Fruit fly (Drosophila melanogaster): ENCODE measurements around the gene sens.

sens gene

dm6 chr3L:13356084-13356693, 44.7 kb downstream of the sens start, which contains the start of gene Nplp2 (continued):
- TF ChIP-seq ro (GFP tag; IDR thresholded peaks at IDR 0.05), result 0 out of 2 replicates have a peak, but pooled peaks have one; percentile 30
- TF ChIP-seq row (GFP tag; IDR thresholded peaks at IDR 0.05), result peak; percentile 83
- peak; percentile 39 for TF ChIP-seq HHEX (GFP tag; optimal IDR thresholded peaks at IDR 0.05)
- peak; percentile 53 for TF ChIP-seq dmrt99B (tag; optimal IDR thresholded peaks at IDR 0.05)
- no peak for TF ChIP-seq pan (optimal IDR thresholded peaks at IDR 0.05)
- peak in 1 of 2 experiments; percentile 40 for TF ChIP-seq pan (GFP tag; optimal IDR thresholded peaks at IDR 0.05 in 1 of 2, IDR thresholded peaks at IDR 0.05 in 1 of 2)
- no peak for TF ChIP-seq CG7786 (GFP tag; optimal IDR thresholded peaks at IDR 0.05)
- TF ChIP-seq CG34376 (GFP tag; optimal IDR thresholded peaks at IDR 0.05), result peak; percentile 46
- no peak for TF ChIP-seq ftz-f1 (GFP tag; optimal IDR thresholded peaks at IDR 0.05)
- TF ChIP-seq sd (tag; optimal IDR thresholded peaks at IDR 0.05), result peak; percentile 57
- peak; percentile 24 for TF ChIP-seq CG12219 (GFP tag; optimal IDR thresholded peaks at IDR 0.05)
- TF ChIP-seq CG3281 (GFP tag; optimal IDR thresholded peaks at IDR 0.05), result peak; percentile 42
- TF ChIP-seq CG17328 (GFP tag; IDR thresholded peaks at IDR 0.05), result peak; percentile 33; the same call in 1 of the 2 replicates
- TF ChIP-seq CG31224 (GFP tag; IDR thresholded peaks at IDR 0.05), result peak; percentile 31; the same call in 1 of the 2 replicates
- TF ChIP-seq E2f1 (GFP tag; IDR thresholded peaks at IDR 0.05), result peak; percentile 39
- peak; percentile 19 for TF ChIP-seq schlank (tag; optimal IDR thresholded peaks at IDR 0.05)
- peak; percentile 73 for TF ChIP-seq H2.0 (GFP tag; IDR thresholded peaks at IDR 0.05)
- peak; percentile 60 for TF ChIP-seq CG18619 (GFP tag; optimal IDR thresholded peaks at IDR 0.05)
- peak; percentile 17 for TF ChIP-seq org-1 (GFP tag; optimal IDR thresholded peaks at IDR 0.05)
- peak; percentile 12 for TF ChIP-seq Nf-YB (GFP tag; optimal IDR thresholded peaks at IDR 0.05)
- TF ChIP-seq ac (GFP tag; optimal IDR thresholded peaks at IDR 0.05), result no peak
- peak; percentile 40 for TF ChIP-seq CG12769 (tag; optimal IDR thresholded peaks at IDR 0.05)
- peak; percentile 86 for TF ChIP-seq Rfx (GFP tag; IDR thresholded peaks at IDR 0.05)
- no peak for TF ChIP-seq ase (GFP tag; IDR thresholded peaks at IDR 0.05)
- peak; percentile 58 for TF ChIP-seq CG4730 (GFP tag; IDR thresholded peaks at IDR 0.05)
- peak; percentile 4 for TF ChIP-seq CG5245 (GFP tag; optimal IDR thresholded peaks at IDR 0.05)
- peak; percentile 54; the same call in 1 of the 2 replicates for TF ChIP-seq seq (GFP tag; IDR thresholded peaks at IDR 0.05)
- TF ChIP-seq Eip74EF (GFP tag; optimal IDR thresholded peaks at IDR 0.05), result peak in 1 of 2 experiments; percentile 31
- peak; percentile 8 for TF ChIP-seq run (tag; optimal IDR thresholded peaks at IDR 0.05)
- no peak for TF ChIP-seq CG4360 (GFP tag; IDR thresholded peaks at IDR 0.05)
- peak; percentile 32; the same call in 1 of the 2 replicates for TF ChIP-seq sisA (GFP tag; IDR thresholded peaks at IDR 0.05)
- TF ChIP-seq MTF-1 (GFP tag; optimal IDR thresholded peaks at IDR 0.05; ENCODE audit: borderline replicate concordance), result no peak
- peak; percentile 33; the same call in 2 of the 3 replicates for TF ChIP-seq Dbx (GFP tag; IDR thresholded peaks at IDR 0.05)
- TF ChIP-seq gro (GFP tag; optimal IDR thresholded peaks at IDR 0.05), result no peak
- peak; percentile 31 for TF ChIP-seq CG14667 (GFP tag; IDR thresholded peaks at IDR 0.05)
- TF ChIP-seq Mrtf (GFP tag; IDR thresholded peaks at IDR 0.05), result peak; percentile 58; the same call in 1 of the 3 replicates
- TF ChIP-seq ttk (GFP tag; IDR thresholded peaks at IDR 0.05), result peak; percentile 41; the same call in 1 of the 2 replicates
- TF ChIP-seq Ets65A (GFP tag), result peak; percentile 90
- peak; percentile 60; the same call in 1 of the 2 replicates for TF ChIP-seq wdn (GFP tag; IDR thresholded peaks at IDR 0.05)
- TF ChIP-seq CG2120 (GFP tag; optimal IDR thresholded peaks at IDR 0.05), result peak; percentile 67
- TF ChIP-seq CG2875 (GFP tag; optimal IDR thresholded peaks at IDR 0.05), result peak; percentile 5
- peak; percentile 28 for TF ChIP-seq Mad (GFP tag; optimal IDR thresholded peaks at IDR 0.05)
- peak; percentile 1 for TF ChIP-seq pnt (GFP tag; optimal IDR thresholded peaks at IDR 0.05)
- peak; percentile 47; the same call in 1 of the 3 replicates for TF ChIP-seq CG11560 (tag; IDR thresholded peaks at IDR 0.05)
- TF ChIP-seq C15 (GFP tag; IDR thresholded peaks at IDR 0.05), result 0 out of 3 replicates have a peak, but pooled peaks have one; percentile 40
- peak; percentile 56 for TF ChIP-seq az2 (GFP tag; optimal IDR thresholded peaks at IDR 0.05)
- peak; percentile 8 for TF ChIP-seq nau (GFP tag; optimal IDR thresholded peaks at IDR 0.05)
- TF ChIP-seq CG34422 (GFP tag; IDR thresholded peaks at IDR 0.05), result peak; percentile 70
- no peak for TF ChIP-seq unc-4 (GFP tag; IDR thresholded peaks at IDR 0.05; ENCODE audit: partially characterized antibody)
- peak; percentile 27; the same call in 1 of the 2 replicates for TF ChIP-seq ssp (GFP tag; IDR thresholded peaks at IDR 0.05)
